Fruit fly (Drosophila melanogaster) whole organism, embryonic: Measurements from ENCODE around the gene CG10970.

Experiments
- CG8924 ChIP-seq: fragments of 200-800 bp; optimal IDR thresholded peaks from 3 replicates; lab custom pipeline; 2019; ENCODE audit warnings: missing biosample characterization, mild to moderate bottlenecking, missing genetic modification characterization, moderate library complexity
- CG9932 ChIP-seq: fragments of 200-800 bp; sonication (Bioruptor generic); IDR thresholded peaks from 2 replicates; pipeline ENCODE4 v1.3.6; 2022; ENCODE audit warnings: missing biosample characterization, missing genetic modification characterization
- CoRest ChIP-seq: fragments of 200-800 bp; sonication (Bioruptor generic); optimal IDR thresholded peaks from 3 replicates; lab custom pipeline; 2018; ENCODE audit warnings: missing biosample characterization, mild to moderate bottlenecking, missing genetic modification characterization, moderate library complexity
- bbx ChIP-seq: fragments of 200-800 bp; sonication (Bioruptor generic); IDR thresholded peaks from 2 replicates; pipeline ENCODE4 v1.3.6; 2022; ENCODE audit warnings: missing biosample characterization, missing genetic modification characterization; ENCODE audit not compliant: partially characterized antibody
- dimm ChIP-seq: fragments of 200-800 bp; sonication (Bioruptor generic); IDR thresholded peaks from 2 replicates; pipeline ENCODE4 v1.3.6; 2022; ENCODE audit warnings: missing biosample characterization, missing genetic modification characterization
- zen ChIP-seq: fragments of 200-800 bp; sonication (Bioruptor generic); optimal IDR thresholded peaks from 3 replicates; lab custom pipeline; 2018; ENCODE audit warnings: missing biosample characterization, mild to moderate bottlenecking, missing genetic modification characterization, moderate library complexity

- TF ChIP-seq zen (tag; lab: Kevin White, UChicago) (no peak), bbx (GFP tag; lab: Robert Waterston, UW) (no peak), CoRest (tag; lab: Kevin White, UChicago) (no peak), CG9932 (GFP tag; lab: Robert Waterston, UW) (no peak), CG8924 (tag; lab: Kevin White, UChicago) (no peak), dimm (GFP tag; lab: Robert Waterston, UW) (no peak)
Measured at dm6 chrX:9048941-9049340, 22.3 kb downstream of the CG10970 start.
